Worm (Caenorhabditis elegans) whole organism, young adult: ENCODE measurements around the gene E02C12.9.
A peak's percentile ranks its signal among the peaks of the same experiment; 100 is the strongest.

Experiments
- F10E7.11 ChIP-seq: sonication (generic microtip); optimal IDR thresholded peaks from 2 replicates; lab custom pipeline; 2017; ENCODE audit warnings: mild to moderate bottlenecking, missing genetic modification characterization, moderate library complexity, missing compliant biosample characterization
- F23B12.7 ChIP-seq: sonication (generic microtip); optimal IDR thresholded peaks from 2 replicates; lab custom pipeline; 2017; ENCODE audit warnings: missing genetic modification characterization, mild to moderate bottlenecking, missing compliant biosample characterization, antibody characterized with exemption, moderate library complexity; ENCODE audit not compliant: insufficient read depth
- F39B2.1 ChIP-seq: fragments of 200-800 bp; sonication (Bioruptor generic); IDR thresholded peaks from 2 replicates; pipeline ENCODE4 v1.3.6; 2022; ENCODE audit warnings: missing genetic modification reagents, missing genetic modification characterization, missing compliant biosample characterization
- F49E8.2 ChIP-seq: sonication (generic microtip); optimal IDR thresholded peaks from 3 replicates; lab custom pipeline; 2017; ENCODE audit warnings: missing genetic modification characterization, mild to moderate bottlenecking, missing compliant biosample characterization, antibody characterized with exemption, moderate library complexity; ENCODE audit not compliant: insufficient read depth
- F55B11.4 ChIP-seq: sonication (generic microtip); optimal IDR thresholded peaks from 2 replicates; lab custom pipeline; 2016; ENCODE audit warnings: missing compliant biosample characterization, missing genetic modification characterization, borderline replicate concordance; ENCODE audit not compliant: insufficient read depth
- K12H6.12 ChIP-seq: fragments of 200-800 bp; sonication (Bioruptor generic); optimal IDR thresholded peaks from 2 replicates; lab custom pipeline; 2018; ENCODE audit warnings: mild to moderate bottlenecking, missing genetic modification characterization, missing compliant biosample characterization
- atf-7 ChIP-seq: sonication (generic microtip); optimal IDR thresholded peaks from 2 replicates; lab custom pipeline; 2017; ENCODE audit warnings: mild to moderate bottlenecking, missing genetic modification characterization, missing compliant biosample characterization
- attf-3 ChIP-seq: fragments of 200-800 bp; sonication (Bioruptor generic); conservative IDR thresholded peaks from 2 replicates; pipeline ENCODE4 v1.3.6; 2022; ENCODE audit warnings: missing genetic modification reagents, missing genetic modification characterization, missing compliant biosample characterization
- attf-5 ChIP-seq: fragments of 200-800 bp; sonication (Bioruptor generic); optimal IDR thresholded peaks from 2 replicates; lab custom pipeline; 2018; ENCODE audit warnings: mild to moderate bottlenecking, missing genetic modification characterization, missing compliant biosample characterization
- ceh-100 ChIP-seq: fragments of 200-800 bp; sonication (Bioruptor generic); IDR thresholded peaks from 2 replicates; pipeline ENCODE4 v1.3.6; 2022; ENCODE audit warnings: missing genetic modification reagents, missing genetic modification characterization, missing compliant biosample characterization
- ceh-27 ChIP-seq: fragments of 200-800 bp; sonication (Bioruptor generic); optimal IDR thresholded peaks from 2 replicates; lab custom pipeline; 2018; ENCODE audit warnings: mild to moderate bottlenecking, missing genetic modification characterization, moderate library complexity, missing compliant biosample characterization
- ceh-58 ChIP-seq: fragments of 200-800 bp; sonication (Bioruptor generic); IDR thresholded peaks from 2 replicates; pipeline ENCODE4 v1.3.6; 2022; ENCODE audit warnings: missing genetic modification characterization, missing compliant biosample characterization
- dpl-1 ChIP-seq: fragments of 150-350 bp; optimal IDR thresholded peaks from 2 replicates; lab custom pipeline; 2014; ENCODE audit warnings: missing biosample characterization, missing genetic modification reagents, missing genetic modification characterization
- efl-1 ChIP-seq: fragments of 150-350 bp; optimal IDR thresholded peaks from 2 replicates; lab custom pipeline; 2014; ENCODE audit warnings: missing biosample characterization, missing genetic modification reagents, missing genetic modification characterization
- egrh-3 ChIP-seq: fragments of 200-800 bp; sonication (Bioruptor generic); IDR thresholded peaks from 2 replicates; pipeline ENCODE4 v1.3.6; 2022; ENCODE audit warnings: missing genetic modification reagents, missing genetic modification characterization, missing compliant biosample characterization
- gei-17 ChIP-seq: fragments of 200-800 bp; sonication (Bioruptor generic); optimal IDR thresholded peaks from 2 replicates; lab custom pipeline; 2018; ENCODE audit warnings: mild to moderate bottlenecking, missing genetic modification characterization, missing compliant biosample characterization
- him-1 ChIP-seq: sonication (generic microtip); optimal IDR thresholded peaks from 2 replicates; lab custom pipeline; 2016; ENCODE audit warnings: missing genotype, missing genetic modification reagents, missing genetic modification characterization, missing compliant biosample characterization
- hlh-12 ChIP-seq: sonication (generic microtip); optimal IDR thresholded peaks from 2 replicates; lab custom pipeline; 2016; ENCODE audit warnings: missing genetic modification characterization, missing compliant biosample characterization
- lin-35 ChIP-seq, 3 experiments: fragments of 150-350 bp in 2 of 3; sonication (generic microtip) in 1 of 3; optimal IDR thresholded peaks; 2 replicates each; lab custom pipeline; 2014 to 2018; ENCODE audit warnings: missing biosample characterization in 3 of 3, missing genetic modification characterization in 3 of 3, missing genetic modification reagents in 3 of 3
- lin-54 ChIP-seq: fragments of 200-800 bp; sonication (Bioruptor generic); optimal IDR thresholded peaks from 2 replicates; lab custom pipeline; 2018; ENCODE audit warnings: mild to moderate bottlenecking, missing genetic modification characterization, missing compliant biosample characterization
- mcd-1 ChIP-seq: fragments of 200-800 bp; sonication (Bioruptor generic); IDR thresholded peaks from 2 replicates; pipeline ENCODE4 v1.3.6; 2022; ENCODE audit warnings: missing genetic modification reagents, missing genetic modification characterization, missing compliant biosample characterization
- nfya-1 ChIP-seq: sonication (generic microtip); optimal IDR thresholded peaks from 2 replicates; lab custom pipeline; 2017; ENCODE audit warnings: antibody characterized with exemption, missing compliant biosample characterization, missing genetic modification characterization, borderline replicate concordance; ENCODE audit not compliant: insufficient read depth
- nfya-2 ChIP-seq: fragments of 200-800 bp; sonication (Bioruptor generic); IDR thresholded peaks from 2 replicates; pipeline ENCODE4 v1.3.6; 2022; ENCODE audit warnings: missing genetic modification reagents, missing genetic modification characterization, missing compliant biosample characterization
- pbrm-1 ChIP-seq: fragments of 200-800 bp; sonication (Bioruptor generic); IDR thresholded peaks from 2 replicates; pipeline ENCODE4 v1.3.6; 2022; ENCODE audit warnings: missing genetic modification reagents, missing genetic modification characterization, missing compliant biosample characterization
- rec-8 ChIP-seq, 2 experiments: sonication (generic microtip); optimal IDR thresholded peaks; 2 replicates each; lab custom pipeline; 2016; ENCODE audit warnings: mild to moderate bottlenecking in 2 of 2, missing genetic modification characterization in 2 of 2, missing genetic modification reagents in 2 of 2, missing genotype in 2 of 2, missing biosample characterization in 1 of 2, missing compliant biosample characterization in 1 of 2, moderate library complexity in 1 of 2
- snpc-1.1 ChIP-seq: sonication (generic microtip); optimal IDR thresholded peaks from 2 replicates; lab custom pipeline; 2017; ENCODE audit warnings: missing genetic modification characterization, mild to moderate bottlenecking, missing compliant biosample characterization, antibody characterized with exemption, moderate library complexity, missing genotype, missing genetic modification reagents; ENCODE audit not compliant: insufficient read depth
- somi-1 ChIP-seq: fragments of 200-800 bp; sonication (Bioruptor generic); optimal IDR thresholded peaks from 2 replicates; lab custom pipeline; 2018; ENCODE audit warnings: mild to moderate bottlenecking, missing genetic modification characterization, missing compliant biosample characterization
- tbp1 ChIP-seq: fragments of 200-800 bp; sonication (Bioruptor generic); optimal IDR thresholded peaks from 2 replicates; lab custom pipeline; 2018; ENCODE audit warnings: mild to moderate bottlenecking, missing genetic modification characterization, missing compliant biosample characterization
- tbx-9 ChIP-seq: sonication (generic microtip); optimal IDR thresholded peaks from 2 replicates; lab custom pipeline; 2016; ENCODE audit warnings: borderline replicate concordance, missing genetic modification characterization, inconsistent platforms, missing compliant biosample characterization
- tlf-1 ChIP-seq: fragments of 200-800 bp; sonication (Bioruptor generic); optimal IDR thresholded peaks from 2 replicates; lab custom pipeline; 2018; ENCODE audit warnings: mild to moderate bottlenecking, missing genetic modification characterization, missing compliant biosample characterization
- xnd-1 ChIP-seq: sonication (generic microtip); optimal IDR thresholded peaks from 2 replicates; lab custom pipeline; 2016; ENCODE audit warnings: missing genotype, missing genetic modification reagents, missing genetic modification characterization, missing compliant biosample characterization
- ztf-18 ChIP-seq: sonication (generic microtip); optimal IDR thresholded peaks from 2 replicates; lab custom pipeline; 2016; ENCODE audit warnings: missing genotype, mild to moderate bottlenecking, missing genetic modification characterization, missing compliant biosample characterization
- ztf-25 ChIP-seq: fragments of 200-800 bp; sonication (Bioruptor generic); IDR thresholded peaks from 2 replicates; pipeline ENCODE4 v1.3.6; 2022; ENCODE audit warnings: missing genetic modification reagents, missing genetic modification characterization, missing compliant biosample characterization

Gene E02C12.9

DNA sequence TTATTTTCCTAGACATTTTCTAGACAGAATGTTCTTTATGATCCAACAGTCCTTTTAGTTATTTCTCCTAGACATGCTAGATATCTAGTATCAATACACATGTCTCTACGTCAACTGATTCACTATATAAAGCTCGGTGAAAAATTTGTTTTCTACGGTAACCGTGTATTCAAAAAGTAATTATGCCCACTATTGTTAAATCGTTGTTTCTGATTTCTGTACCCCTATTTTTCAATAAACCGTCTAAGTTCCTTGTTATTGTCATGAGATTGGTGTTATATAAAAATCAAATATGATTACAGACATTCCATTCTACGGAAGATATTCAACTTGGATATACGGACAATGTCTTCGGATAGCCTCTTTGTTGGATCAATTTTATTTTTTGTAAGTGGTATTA is 22.3 kb downstream of the E02C12.9 start, which contains the start of gene srx-46:
Gene srx-46, plus strand, starts transcription at position 301 of the 400 bp plus-strand sequence.
- TF ChIP-seq ztf-25 (GFP tag; lab: Robert Waterston, UW) (no peak), F10E7.11 (tag; lab: Kevin White, UChicago) (no peak), tbp1 (GFP tag; lab: Kevin White, UChicago) (no peak), snpc-1.1 (tag; lab: Kevin White, UChicago) (no peak), attf-5 (GFP tag; lab: Kevin White, UChicago) (no peak), hlh-12 (no peak), tlf-1 (GFP tag; lab: Kevin White, UChicago) (no peak), ceh-100 (GFP tag; lab: Robert Waterston, UW) (no peak), tbx-9 (tag; lab: Kevin White, UChicago) (no peak), xnd-1 (tag; lab: Kevin White, UChicago) (no peak), pbrm-1 (no peak), K12H6.12 (tag; lab: Kevin White, UChicago) (no peak), egrh-3 (GFP tag; lab: Robert Waterston, UW) (no peak), F39B2.1 (GFP tag; lab: Robert Waterston, UW) (no peak)

DNA sequence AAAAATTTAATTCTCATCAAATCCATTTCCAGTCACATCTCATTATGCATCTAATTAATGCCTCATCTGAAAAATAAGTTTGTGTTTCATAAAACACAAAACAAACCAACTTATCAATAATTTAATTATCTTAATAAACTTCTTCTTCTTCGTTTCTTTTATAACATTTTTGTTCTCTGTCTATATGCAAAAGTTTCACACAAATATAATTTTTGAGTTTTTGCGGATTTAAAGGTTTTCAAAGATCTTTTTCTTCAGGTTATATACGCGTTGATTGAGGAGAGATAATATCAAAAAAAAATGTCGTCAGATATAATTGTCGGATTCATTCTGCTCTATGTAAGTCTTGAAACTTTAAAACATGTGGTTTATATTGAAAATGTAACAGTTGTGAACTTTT is 25.6 kb downstream of the E02C12.9 start, which contains the start of gene srx-47:
Gene srx-47, plus strand, starts transcription at position 301 of the 400 bp plus-strand sequence.
- TF ChIP-seq rec-8 (tag; optimal IDR thresholded peaks at IDR 0.05; lab: Kevin White, UChicago), result no peak
- TF ChIP-seq ceh-58, result no peak
- TF ChIP-seq ztf-18 (tag; lab: Kevin White, UChicago), result no peak
- no peak for TF ChIP-seq atf-7 (tag; lab: Kevin White, UChicago)
- TF ChIP-seq mcd-1, result no peak
- no peak for TF ChIP-seq F23B12.7 (tag; lab: Kevin White, UChicago)
- TF ChIP-seq dpl-1 (GFP tag; lab: Kevin White, UChicago), result no peak
- TF ChIP-seq F49E8.2 (tag; lab: Kevin White, UChicago), result no peak
- TF ChIP-seq snpc-1.1 (tag; lab: Kevin White, UChicago), result no peak
- no peak for TF ChIP-seq F55B11.4 (tag; lab: Kevin White, UChicago)
- no peak for TF ChIP-seq ceh-27 (GFP tag; lab: Kevin White, UChicago)
- no peak for TF ChIP-seq nfya-1 (tag; lab: Kevin White, UChicago)
- TF ChIP-seq tbp1 (GFP tag; lab: Kevin White, UChicago), result no peak
- no peak for TF ChIP-seq tlf-1 (GFP tag; lab: Kevin White, UChicago)
- TF ChIP-seq gei-17 (GFP tag; lab: Kevin White, UChicago), result no peak
- TF ChIP-seq nfya-2 (GFP tag; lab: Robert Waterston, UW), result no peak
- TF ChIP-seq, all 124 proteins: peak for 0

DNA sequence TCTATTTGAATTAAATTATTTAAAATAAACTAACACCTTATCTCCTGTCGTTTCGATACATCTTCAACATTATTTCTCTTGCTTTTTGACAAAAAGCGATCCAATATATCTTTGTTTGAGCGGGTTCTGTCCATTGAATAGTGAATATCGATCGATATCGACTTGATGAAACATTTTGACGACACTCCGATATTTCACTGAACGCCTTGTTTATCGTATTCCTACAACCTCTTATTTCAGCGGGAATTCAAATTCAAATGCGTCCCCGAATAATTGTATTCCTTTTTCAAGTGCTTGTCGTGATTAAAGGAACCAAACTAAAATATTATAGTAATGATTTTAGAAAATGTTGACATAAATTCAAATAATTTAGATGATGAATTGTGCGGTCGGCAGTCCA is 28.5 kb downstream of the E02C12.9 start, which contains the start of the genes K07B1.7 and try-5:
Gene K07B1.7, minus strand, starts transcription at position 159 of the 400 bp plus-strand sequence.
Gene try-5, plus strand, starts transcription at position 241 of the 400 bp plus-strand sequence.
- TF ChIP-seq attf-3 (GFP tag; lab: Robert Waterston, UW) (peak; percentile 93), somi-1 (GFP tag; lab: Kevin White, UChicago) (no peak), him-1 (tag; lab: Kevin White, UChicago) (peak; percentile 36), lin-35 (GFP tag; optimal IDR thresholded peaks at IDR 0.05; lab: Kevin White, UChicago) (peak in 1 of 3 experiments; percentile 85), ztf-25 (GFP tag; lab: Robert Waterston, UW) (no peak), dpl-1 (GFP tag; lab: Kevin White, UChicago) (peak; percentile 26), efl-1 (GFP tag; lab: Kevin White, UChicago) (peak; percentile 68), lin-54 (GFP tag; lab: Kevin White, UChicago) (peak; percentile 87)
